Fruit fly (Drosophila melanogaster): ENCODE data around the gene CheB38a.

The CheB38a gene

DNA sequence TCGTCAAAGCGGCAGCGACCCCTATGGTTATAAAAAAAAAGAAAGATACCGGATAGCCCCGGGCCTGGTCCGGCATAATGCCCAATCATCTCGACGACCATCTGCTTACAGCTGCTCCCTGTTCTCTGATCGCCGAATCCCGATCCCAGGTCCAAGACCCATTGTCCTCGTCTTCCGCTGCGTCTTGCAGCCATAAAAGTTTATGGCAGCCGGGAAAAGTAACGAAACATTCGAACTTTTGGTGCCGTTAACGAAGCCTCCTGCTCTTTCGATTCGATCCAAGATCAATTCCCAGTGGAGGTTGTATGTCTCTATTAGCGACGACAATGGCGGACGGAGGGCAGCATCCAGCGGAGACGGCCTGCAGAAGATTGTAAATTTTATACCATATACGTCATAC is 33.0 kb downstream of the CheB38a start:
- TF ChIP-seq cad (GFP tag; optimal IDR thresholded peaks at IDR 0.05) (peak; percentile 95), Scr (GFP tag; IDR thresholded peaks at IDR 0.05; ENCODE audit: partially characterized antibody) (no peak)

DNA sequence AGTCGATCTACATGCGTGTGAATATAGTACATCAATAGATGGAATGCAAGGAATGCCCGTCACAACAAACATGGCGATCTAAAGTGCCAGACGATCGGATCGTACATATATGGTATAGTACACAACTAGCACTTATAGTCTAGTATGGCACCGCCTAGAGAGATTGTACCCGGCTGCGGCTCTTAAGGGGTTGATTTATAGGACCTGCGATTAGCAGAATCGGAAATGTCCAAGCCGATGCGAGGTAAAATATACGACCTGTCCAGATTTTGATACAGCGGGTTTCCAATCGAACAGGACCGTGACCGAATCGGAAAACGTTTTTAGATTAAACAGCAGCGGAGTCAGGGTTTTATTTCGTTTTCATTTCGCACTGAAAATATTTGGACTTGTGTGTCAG is 34.4 kb downstream of the CheB38a start:
- TF ChIP-seq Hey (tag; optimal IDR thresholded peaks at IDR 0.05) (peak; percentile 5), wdn (GFP tag; IDR thresholded peaks at IDR 0.05) (no peak), sug (tag; optimal IDR thresholded peaks at IDR 0.05) (peak; percentile 16), exex (tag; optimal IDR thresholded peaks at IDR 0.05) (peak; percentile 52)

DNA sequence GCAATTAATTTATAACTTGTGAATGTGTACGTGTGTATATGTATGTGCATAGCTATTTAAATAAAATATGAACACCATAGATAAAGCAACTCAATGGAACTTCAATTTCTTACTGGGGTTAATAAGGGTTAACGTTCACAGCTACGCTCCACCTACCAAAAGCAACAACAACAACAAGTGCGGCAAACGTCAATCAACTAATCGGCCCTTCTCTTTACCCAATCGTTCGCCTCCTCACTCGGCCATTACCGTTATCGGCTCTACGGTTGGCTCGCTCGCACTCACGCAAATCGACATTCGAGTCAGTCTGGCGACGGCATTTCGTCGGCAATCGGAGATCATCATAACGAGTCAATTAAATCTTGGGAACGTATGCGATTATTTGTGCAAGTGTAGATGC is 35.3 kb downstream of the CheB38a start:
- peak; percentile 98 for TF ChIP-seq Nf-YB (GFP tag; optimal IDR thresholded peaks at IDR 0.05)
- TF ChIP-seq tup (GFP tag; optimal IDR thresholded peaks at IDR 0.05), result no peak
- TF ChIP-seq CG18011 (GFP tag; optimal IDR thresholded peaks at IDR 0.05), result no peak
- peak; percentile 75 for TF ChIP-seq Med (GFP tag)
- peak; percentile 26 for TF ChIP-seq hth (optimal IDR thresholded peaks at IDR 0.05)
- 0 out of 2 replicates have a peak, but pooled peaks have one; percentile 18 for TF ChIP-seq CG3847 (GFP tag; IDR thresholded peaks at IDR 0.05)
- peak in 1 of 2 experiments; percentile 60 for TF ChIP-seq tll (GFP tag; optimal IDR thresholded peaks at IDR 0.05)
- no peak for TF ChIP-seq nerfin-2 (GFP tag; IDR thresholded peaks at IDR 0.05; ENCODE audit: partially characterized antibody)
- no peak for TF ChIP-seq NC2β (GFP tag; optimal IDR thresholded peaks at IDR 0.05)
- TF ChIP-seq Awh (GFP tag; IDR thresholded peaks at IDR 0.05), result 0 out of 2 replicates have a peak, but pooled peaks have one; percentile 12
- TF ChIP-seq CG2199 (GFP tag; IDR thresholded peaks at IDR 0.05), result 0 out of 3 replicates have a peak, but pooled peaks have one; percentile 21
- TF ChIP-seq phol (tag; optimal IDR thresholded peaks at IDR 0.05), result peak; percentile 17
- TF ChIP-seq CG15696 (tag; optimal IDR thresholded peaks at IDR 0.05), result no peak
- peak; percentile 73 for TF ChIP-seq grn (GFP tag; optimal IDR thresholded peaks at IDR 0.05)
- TF ChIP-seq CG2116 (GFP tag; optimal IDR thresholded peaks at IDR 0.05), result no peak
- no peak for TF ChIP-seq CG14860 (GFP tag; IDR thresholded peaks at IDR 0.05; ENCODE audit: partially characterized antibody)
- TF ChIP-seq Lhr (GFP tag; optimal IDR thresholded peaks at IDR 0.05), result no peak
- peak; percentile 26 for TF ChIP-seq CoRest (tag; optimal IDR thresholded peaks at IDR 0.05)
- no peak for TF ChIP-seq Hey (tag; optimal IDR thresholded peaks at IDR 0.05)
- TF ChIP-seq CG32767 (GFP tag; IDR thresholded peaks at IDR 0.05), result no peak
- peak; percentile 44 for TF ChIP-seq HLHmδ (GFP tag; optimal IDR thresholded peaks at IDR 0.05)
- TF ChIP-seq CG9437 (GFP tag; optimal IDR thresholded peaks at IDR 0.05), result no peak
- TF ChIP-seq CG31224 (GFP tag; IDR thresholded peaks at IDR 0.05), result no peak
- TF ChIP-seq ems (GFP tag; optimal IDR thresholded peaks at IDR 0.05), result no peak
- TF ChIP-seq BtbVII (GFP tag; optimal IDR thresholded peaks at IDR 0.05), result no peak
- TF ChIP-seq CG1832 (GFP tag; optimal IDR thresholded peaks at IDR 0.05), result peak; percentile 81
- peak; percentile 35; the same call in 1 of the 3 replicates for TF ChIP-seq CG34422 (GFP tag; IDR thresholded peaks at IDR 0.05)
- TF ChIP-seq CG6854 (GFP tag; optimal IDR thresholded peaks at IDR 0.05), result no peak
- no peak for TF ChIP-seq inv (GFP tag; IDR thresholded peaks at IDR 0.05; ENCODE audit: partially characterized antibody)
- TF ChIP-seq Dll (GFP tag; IDR thresholded peaks at IDR 0.05; ENCODE audit: partially characterized antibody), result no peak
- no peak for TF ChIP-seq crol (GFP tag; IDR thresholded peaks at IDR 0.05)
- TF ChIP-seq zfh1 (GFP tag; IDR thresholded peaks at IDR 0.05), result 0 out of 3 replicates have a peak, but pooled peaks have one; percentile 33
- peak; percentile 81 for TF ChIP-seq ash1 (GFP tag; optimal IDR thresholded peaks at IDR 0.05)
- TF ChIP-seq CG7839 (tag; optimal IDR thresholded peaks at IDR 0.05), result no peak
- no peak for TF ChIP-seq CG7372 (GFP tag; IDR thresholded peaks at IDR 0.05)
- TF ChIP-seq CG11696 (GFP tag; IDR thresholded peaks at IDR 0.05), result no peak
- TF ChIP-seq seq (GFP tag; IDR thresholded peaks at IDR 0.05), result 0 out of 2 replicates have a peak, but pooled peaks have one; percentile 20
- peak; percentile 50 for TF ChIP-seq CG15479 (GFP tag; optimal IDR thresholded peaks at IDR 0.05)
- no peak for TF ChIP-seq danr (GFP tag; IDR thresholded peaks at IDR 0.05)
- TF ChIP-seq pan (optimal IDR thresholded peaks at IDR 0.05), result no peak
- peak in 1 of 2 experiments; percentile 79 for TF ChIP-seq pan (GFP tag; optimal IDR thresholded peaks at IDR 0.05 in 1 of 2, IDR thresholded peaks at IDR 0.05 in 1 of 2)
- TF ChIP-seq Bgb (GFP tag; IDR thresholded peaks at IDR 0.05; ENCODE audit: partially characterized antibody), result no peak

Measured in whole organism, embryonic.